Fruit fly (Drosophila melanogaster) whole organism, embryonic: Measurements from ENCODE around the gene Prm.
A peak's percentile ranks its signal among the peaks of the same experiment; 100 is the strongest.

ENCODE experiments used
- Aef1 ChIP-seq: fragments of 200-800 bp; sonication (Bioruptor generic); IDR thresholded peaks from 3 replicates; pipeline ENCODE4 v1.3.6; 2022; ENCODE audit warnings: missing biosample characterization, missing genetic modification characterization
- Atf-2 ChIP-seq: fragments of 200-800 bp; sonication (Bioruptor generic); optimal IDR thresholded peaks from 2 replicates; lab custom pipeline; 2016; ENCODE audit warnings: missing biosample characterization, missing genetic modification characterization
- CG10209 ChIP-seq: fragments of 200-800 bp; sonication (Bioruptor generic); optimal IDR thresholded peaks from 3 replicates; lab custom pipeline; 2017; ENCODE audit warnings: missing biosample characterization, mild to moderate bottlenecking, missing genetic modification characterization, missing genetic modification reagents
- CG1024 ChIP-seq: fragments of 200-800 bp; sonication (Bioruptor generic); IDR thresholded peaks from 2 replicates; pipeline ENCODE4 v1.3.6; 2022; ENCODE audit warnings: missing biosample characterization, missing genetic modification characterization
- CG10543 ChIP-seq: fragments of 200-800 bp; sonication (Bioruptor generic); optimal IDR thresholded peaks from 3 replicates; lab custom pipeline; 2017; ENCODE audit warnings: missing biosample characterization, mild to moderate bottlenecking, missing genetic modification characterization, moderate library complexity
- CG11456 ChIP-seq: fragments of 200-800 bp; sonication (Bioruptor generic); IDR thresholded peaks from 3 replicates; pipeline ENCODE4 v1.3.6; 2022; ENCODE audit warnings: missing biosample characterization, missing genetic modification characterization
- CG13624 ChIP-seq: fragments of 200-800 bp; sonication (Bioruptor generic); optimal IDR thresholded peaks from 2 replicates; lab custom pipeline; 2016; ENCODE audit warnings: missing biosample characterization, missing genetic modification characterization
- CG1647 ChIP-seq: fragments of 200-800 bp; sonication (Bioruptor generic); optimal IDR thresholded peaks from 3 replicates; lab custom pipeline; 2016; ENCODE audit warnings: missing biosample characterization, missing genetic modification characterization
- CG16815 ChIP-seq: fragments of 200-800 bp; sonication (Bioruptor generic); optimal IDR thresholded peaks from 3 replicates; lab custom pipeline; 2017; ENCODE audit warnings: missing biosample characterization, mild to moderate bottlenecking, missing genetic modification characterization
- CG18262 ChIP-seq: fragments of 200-800 bp; optimal IDR thresholded peaks from 3 replicates; lab custom pipeline; 2019; ENCODE audit warnings: missing biosample characterization, mild to moderate bottlenecking, missing genetic modification characterization, moderate library complexity
- CG18476 ChIP-seq: fragments of 200-800 bp; sonication (Bioruptor generic); optimal IDR thresholded peaks from 2 replicates; lab custom pipeline; 2016; ENCODE audit warnings: missing biosample characterization, mild to moderate bottlenecking, missing genetic modification characterization
- CG18619 ChIP-seq: fragments of 200-800 bp; sonication (Bioruptor generic); optimal IDR thresholded peaks from 3 replicates; lab custom pipeline; 2017; ENCODE audit warnings: missing biosample characterization, mild to moderate bottlenecking, missing genetic modification characterization
- CG4424 ChIP-seq: fragments of 200-800 bp; sonication (Bioruptor generic); optimal IDR thresholded peaks from 3 replicates; lab custom pipeline; 2016; ENCODE audit warnings: missing biosample characterization, missing genetic modification characterization
- CG6254 ChIP-seq: fragments of 200-800 bp; sonication (Bioruptor generic); optimal IDR thresholded peaks from 3 replicates; lab custom pipeline; 2017; ENCODE audit warnings: mild to moderate bottlenecking, missing biosample characterization, missing genetic modification reagents, missing genetic modification characterization
- CG7271 ChIP-seq: fragments of 200-800 bp; sonication (Bioruptor generic); optimal IDR thresholded peaks from 2 replicates; lab custom pipeline; 2018; ENCODE audit warnings: missing biosample characterization, mild to moderate bottlenecking, missing genetic modification characterization, moderate library complexity
- CG9215 ChIP-seq: fragments of 200-800 bp; sonication (Bioruptor generic); IDR thresholded peaks from 2 replicates; pipeline ENCODE4 v1.3.6; 2022; ENCODE audit warnings: missing biosample characterization, missing genetic modification characterization
- CG9797 ChIP-seq: fragments of 200-800 bp; sonication (Bioruptor generic); optimal IDR thresholded peaks from 3 replicates; lab custom pipeline; 2018; ENCODE audit warnings: missing biosample characterization, mild to moderate bottlenecking, missing genetic modification characterization
- CTCF ChIP-seq: fragments of 200-800 bp; sonication (Bioruptor generic); optimal IDR thresholded peaks from 2 replicates; lab custom pipeline; 2017; ENCODE audit warnings: missing biosample characterization, mild to moderate bottlenecking, missing genetic modification characterization, moderate library complexity
- CrebB ChIP-seq: fragments of 200-800 bp; sonication (Bioruptor generic); optimal IDR thresholded peaks from 3 replicates; lab custom pipeline; 2018; ENCODE audit warnings: missing biosample characterization, mild to moderate bottlenecking, missing genetic modification characterization
- Dad ChIP-seq: fragments of 200-800 bp; sonication (Bioruptor generic); optimal IDR thresholded peaks from 3 replicates; lab custom pipeline; 2016; ENCODE audit warnings: missing biosample characterization, missing genetic modification characterization
- Deaf1 ChIP-seq: fragments of 200-800 bp; optimal IDR thresholded peaks from 3 replicates; lab custom pipeline; 2019; ENCODE audit warnings: missing biosample characterization, mild to moderate bottlenecking, missing genetic modification characterization, moderate library complexity
- E2f2 ChIP-seq: fragments of 200-800 bp; sonication (Bioruptor generic); IDR thresholded peaks from 2 replicates; pipeline ENCODE4 v1.3.6; 2022; ENCODE audit warnings: missing biosample characterization, missing genetic modification characterization
- Ets97D ChIP-seq: fragments of 200-800 bp; sonication (Bioruptor generic); optimal IDR thresholded peaks from 3 replicates; lab custom pipeline; 2016; ENCODE audit warnings: missing biosample characterization, missing genetic modification characterization
- HLH3B ChIP-seq: fragments of 200-800 bp; sonication (Bioruptor generic); IDR thresholded peaks from 2 replicates; pipeline ENCODE4 v1.3.6; 2022; ENCODE audit warnings: missing biosample characterization, missing genetic modification characterization
- HmgZ ChIP-seq: fragments of 200-800 bp; sonication (Bioruptor generic); optimal IDR thresholded peaks from 2 replicates; lab custom pipeline; 2018; ENCODE audit warnings: missing biosample characterization, mild to moderate bottlenecking, missing genetic modification characterization
- Hr51 ChIP-seq, 2 experiments: fragments of 200-800 bp; sonication (Bioruptor generic); optimal IDR thresholded peaks; 2 replicates in 1 of 2; 3 replicates in 1 of 2; lab custom pipeline; 2016 to 2018; ENCODE audit warnings: missing biosample characterization in 2 of 2, missing genetic modification characterization in 2 of 2, mild to moderate bottlenecking in 1 of 2, moderate library complexity in 1 of 2
- Rfx ChIP-seq: fragments of 200-800 bp; sonication (Bioruptor generic); IDR thresholded peaks from 2 replicates; pipeline ENCODE4 v1.3.6; 2022; ENCODE audit warnings: missing biosample characterization, missing genetic modification characterization
- Tbp ChIP-seq: fragments of >200 bp; optimal IDR thresholded peaks from 2 replicates; lab custom pipeline; 2018; ENCODE audit warnings: missing biosample characterization, missing genetic modification characterization
- ato ChIP-seq: fragments of 200-800 bp; sonication (Bioruptor generic); IDR thresholded peaks from 2 replicates; pipeline ENCODE4 v1.3.6; 2022; ENCODE audit warnings: missing biosample characterization, missing genetic modification characterization; ENCODE audit not compliant: partially characterized antibody
- btn ChIP-seq: fragments of 200-800 bp; sonication (Bioruptor generic); optimal IDR thresholded peaks from 2 replicates; lab custom pipeline; 2016; ENCODE audit warnings: missing biosample characterization, missing genetic modification characterization
- crc ChIP-seq: fragments of 200-800 bp; sonication (Bioruptor generic); optimal IDR thresholded peaks from 2 replicates; lab custom pipeline; 2016; ENCODE audit warnings: missing biosample characterization, missing genetic modification characterization
- cwo ChIP-seq: fragments of 200-800 bp; sonication (Bioruptor generic); optimal IDR thresholded peaks from 3 replicates; lab custom pipeline; 2017; ENCODE audit warnings: missing biosample characterization, missing genetic modification characterization, mild to moderate bottlenecking, moderate library complexity, missing genetic modification reagents
- danr ChIP-seq: fragments of 200-800 bp; sonication (Bioruptor generic); IDR thresholded peaks from 2 replicates; pipeline ENCODE4 v1.3.6; 2022; ENCODE audit warnings: missing biosample characterization, missing genetic modification characterization
- disco-r ChIP-seq: fragments of 200-800 bp; sonication (Bioruptor generic); optimal IDR thresholded peaks from 2 replicates; lab custom pipeline; 2016; ENCODE audit warnings: missing biosample characterization, missing genetic modification characterization
- ems ChIP-seq: fragments of 200-800 bp; sonication (Bioruptor generic); optimal IDR thresholded peaks from 3 replicates; lab custom pipeline; 2016; ENCODE audit warnings: missing biosample characterization, missing genetic modification characterization
- eyg ChIP-seq: fragments of 200-800 bp; sonication (Bioruptor generic); optimal IDR thresholded peaks from 3 replicates; lab custom pipeline; 2016; ENCODE audit warnings: missing biosample characterization, missing genetic modification characterization
- fd64A ChIP-seq: fragments of 200-800 bp; sonication (Bioruptor generic); optimal IDR thresholded peaks from 3 replicates; lab custom pipeline; 2018; ENCODE audit warnings: missing biosample characterization, mild to moderate bottlenecking, missing genetic modification characterization
- hkb ChIP-seq, 2 experiments: fragments of 200-800 bp in 1 of 2; fragments of >200 bp in 1 of 2; sonication (Bioruptor generic) in 1 of 2; IDR thresholded peaks in 1 of 2; optimal IDR thresholded peaks in 1 of 2; 2 replicates each; pipeline versions ENCODE4 v1.3.6 to Lab custom; 2017 to 2022; ENCODE audit warnings: missing biosample characterization in 1 of 2, missing genetic modification characterization in 1 of 2
- inv ChIP-seq: fragments of 200-800 bp; sonication (Bioruptor generic); IDR thresholded peaks from 2 replicates; pipeline ENCODE4 v1.3.6; 2022; ENCODE audit warnings: missing biosample characterization, missing genetic modification characterization; ENCODE audit not compliant: partially characterized antibody
- mld ChIP-seq: fragments of 200-800 bp; sonication (Bioruptor generic); IDR thresholded peaks from 3 replicates; pipeline ENCODE4 v1.3.6; 2022; ENCODE audit warnings: missing biosample characterization, missing genetic modification characterization; ENCODE audit not compliant: partially characterized antibody
- oc ChIP-seq: fragments of 200-800 bp; sonication (Bioruptor generic); optimal IDR thresholded peaks from 2 replicates; lab custom pipeline; 2018; ENCODE audit warnings: missing biosample characterization, mild to moderate bottlenecking, missing genetic modification characterization, moderate library complexity
- pan ChIP-seq, 4 experiments: fragments of >200 bp in 3 of 4; fragments of 200-800 bp in 1 of 4; sonication (Bioruptor generic) in 1 of 4; optimal IDR thresholded peaks in 3 of 4; IDR thresholded peaks in 1 of 4; 2 replicates each; pipeline versions ENCODE4 v1.3.6 to Lab custom; 2017 to 2022; ENCODE audit warnings: missing biosample characterization in 2 of 4, missing genetic modification characterization in 2 of 4, mixed read lengths in 1 of 4
- prd ChIP-seq, 3 experiments: fragments of >200 bp in 2 of 3; fragments of 200-800 bp in 1 of 3; sonication (Bioruptor generic) in 1 of 3; optimal IDR thresholded peaks in 2 of 3; IDR thresholded peaks in 1 of 3; 2 replicates in 2 of 3; 3 replicates in 1 of 3; pipeline versions ENCODE4 v1.3.6 to Lab custom; 2017 to 2022; ENCODE audit warnings: missing biosample characterization in 1 of 3, missing genetic modification characterization in 1 of 3
- pros ChIP-seq: fragments of 200-800 bp; sonication (Bioruptor generic); optimal IDR thresholded peaks from 3 replicates; lab custom pipeline; 2019; ENCODE audit warnings: missing biosample characterization, mild to moderate bottlenecking, missing genetic modification characterization, moderate library complexity
- sr ChIP-seq: fragments of 200-800 bp; sonication (Bioruptor generic); IDR thresholded peaks from 3 replicates; pipeline ENCODE4 v1.3.6; 2022; ENCODE audit warnings: missing biosample characterization, missing genetic modification characterization
- tin ChIP-seq: fragments of 200-800 bp; sonication (Bioruptor generic); optimal IDR thresholded peaks from 3 replicates; lab custom pipeline; 2016; ENCODE audit warnings: missing biosample characterization, missing genetic modification characterization
- tio ChIP-seq: fragments of 200-800 bp; sonication (Bioruptor generic); optimal IDR thresholded peaks from 2 replicates; lab custom pipeline; 2017; ENCODE audit warnings: missing biosample characterization, missing genetic modification characterization, inconsistent platforms
- tup ChIP-seq: fragments of 200-800 bp; sonication (Bioruptor generic); optimal IDR thresholded peaks from 2 replicates; lab custom pipeline; 2016; ENCODE audit warnings: missing biosample characterization, mild to moderate bottlenecking, missing genetic modification characterization, moderate library complexity
- zf30C ChIP-seq: fragments of 200-800 bp; sonication (Bioruptor generic); optimal IDR thresholded peaks from 3 replicates; lab custom pipeline; 2018; ENCODE audit warnings: missing biosample characterization, mild to moderate bottlenecking, missing genetic modification characterization

The Prm gene

DNA sequence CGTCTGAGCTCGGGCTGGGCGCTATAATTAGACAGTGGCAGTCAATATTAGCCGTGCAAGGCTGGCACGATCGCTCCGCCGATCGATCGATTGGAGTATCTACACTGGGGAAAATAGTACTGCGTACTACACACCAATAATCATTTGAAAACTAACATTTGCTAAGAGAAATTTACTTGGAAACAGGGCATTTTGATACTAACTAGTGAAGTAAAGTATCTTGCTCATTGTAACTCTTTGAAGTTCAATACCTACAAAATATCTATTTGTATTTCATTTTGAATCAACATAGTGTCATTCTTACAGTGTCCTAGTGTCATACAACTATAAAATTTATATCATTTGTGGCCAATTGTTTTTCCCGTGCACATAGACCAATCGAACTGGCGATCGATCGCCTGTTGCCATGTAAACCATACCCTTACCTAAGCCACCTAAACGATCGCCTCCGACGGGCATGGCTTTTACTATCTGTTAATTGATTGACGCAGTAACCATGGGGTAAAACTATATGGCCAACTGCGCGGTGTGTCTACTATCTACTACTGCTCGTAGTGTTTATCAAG, 44.4 kb downstream of the Prm start (continued):
- peak; percentile 84 for TF ChIP-seq CG13624
- no peak for TF ChIP-seq pros (GFP tag; lab: Kevin White, UChicago)
- peak; percentile 83 for TF ChIP-seq Aef1 (GFP tag; lab: Robert Waterston, UW)
- peak; percentile 77 for TF ChIP-seq zf30C
- peak; percentile 76 for TF ChIP-seq ems (GFP tag; lab: Kevin White, UChicago)
- TF ChIP-seq prd (optimal IDR thresholded peaks at IDR 0.05; lab: Kevin White, UChicago), result no peak
- TF ChIP-seq prd (GFP tag; IDR thresholded peaks at IDR 0.05; lab: Robert Waterston, UW), result peak; percentile 85
- no peak for TF ChIP-seq CG7271
- peak; percentile 73 for TF ChIP-seq eyg (GFP tag; lab: Kevin White, UChicago)
- TF ChIP-seq oc, result no peak
- peak; percentile 63 for TF ChIP-seq E2f2 (GFP tag; lab: Robert Waterston, UW)
- peak; percentile 73 to 89 for TF ChIP-seq Hr51 (GFP tag; optimal IDR thresholded peaks at IDR 0.05; lab: Kevin White, UChicago)
- 0 out of 2 replicates have a peak, but pooled peaks have one; percentile 12 for TF ChIP-seq CG1024 (GFP tag; lab: Robert Waterston, UW)
- peak; percentile 70 for TF ChIP-seq CG18476 (GFP tag; lab: Kevin White, UChicago)
- TF ChIP-seq CG4424 (GFP tag; lab: Kevin White, UChicago), result peak; percentile 78
- TF ChIP-seq cwo (GFP tag; lab: Kevin White, UChicago), result peak; percentile 91
- TF ChIP-seq sr (GFP tag; lab: Robert Waterston, UW), result no peak
- no peak for TF ChIP-seq tup (GFP tag; lab: Kevin White, UChicago)
- TF ChIP-seq CG9797, result no peak
- peak; percentile 62 for TF ChIP-seq CG16815 (GFP tag; lab: Kevin White, UChicago)
- TF ChIP-seq ato (GFP tag; lab: Robert Waterston, UW), result no peak
- no peak for TF ChIP-seq Tbp (GFP tag; lab: Kevin White, UChicago)
- peak; percentile 80 for TF ChIP-seq CG18619 (GFP tag; lab: Kevin White, UChicago)
- TF ChIP-seq inv (GFP tag; lab: Robert Waterston, UW), result no peak
- peak; percentile 40 for TF ChIP-seq CG1647 (GFP tag; lab: Kevin White, UChicago)
- peak; percentile 16 for TF ChIP-seq fd64A (GFP tag; lab: Kevin White, UChicago)
- peak; percentile 49 for TF ChIP-seq Ets97D
- peak; percentile 34 for TF ChIP-seq CrebB (tag; lab: Kevin White, UChicago)
- peak; percentile 58 for TF ChIP-seq CG6254 (GFP tag; lab: Kevin White, UChicago)
- peak; percentile 83 for TF ChIP-seq CG10209 (GFP tag; lab: Kevin White, UChicago)
- no peak for TF ChIP-seq hkb (optimal IDR thresholded peaks at IDR 0.05; lab: Kevin White, UChicago)
- TF ChIP-seq hkb (GFP tag; IDR thresholded peaks at IDR 0.05; lab: Robert Waterston, UW), result peak; percentile 82
- TF ChIP-seq Deaf1 (tag; lab: Kevin White, UChicago), result peak; percentile 82
- no peak for TF ChIP-seq mld
- TF ChIP-seq tin (GFP tag; lab: Kevin White, UChicago), result peak; percentile 73
- TF ChIP-seq disco-r (GFP tag; lab: Kevin White, UChicago), result peak; percentile 29
- no peak for TF ChIP-seq CTCF
- peak; percentile 74 for TF ChIP-seq Atf-2
- TF ChIP-seq CG9215 (GFP tag; lab: Robert Waterston, UW), result peak; percentile 73
- peak; percentile 49 for TF ChIP-seq btn
- peak; percentile 77 for TF ChIP-seq CG18262 (tag; lab: Kevin White, UChicago)
- peak; percentile 64 for TF ChIP-seq HmgZ (tag; lab: Kevin White, UChicago)
- TF ChIP-seq HLH3B (GFP tag; lab: Robert Waterston, UW), result peak; percentile 62
- no peak for TF ChIP-seq pan (optimal IDR thresholded peaks at IDR 0.05; lab: Kevin White, UChicago)
- peak in 1 of 2 experiments; percentile 75 for TF ChIP-seq pan (GFP tag; optimal IDR thresholded peaks at IDR 0.05 in 1 of 2, IDR thresholded peaks at IDR 0.05 in 1 of 2)
- peak; percentile 73 for TF ChIP-seq crc (GFP tag; lab: Kevin White, UChicago)
- peak; percentile 84 for TF ChIP-seq Rfx (GFP tag; lab: Robert Waterston, UW)
- TF ChIP-seq CG11456, result peak; percentile 70; the same call in 2 of the 3 replicates
- peak; percentile 61 for TF ChIP-seq danr
- peak; percentile 30 for TF ChIP-seq Dad (GFP tag; lab: Kevin White, UChicago)
- TF ChIP-seq tio, result peak; percentile 63
- TF ChIP-seq CG10543 (GFP tag; lab: Kevin White, UChicago), result peak; percentile 85
